Fruit fly (Drosophila melanogaster): ENCODE data around the gene GstD10.
A peak's percentile ranks its signal among the peaks of the same experiment; 100 is the strongest.

GstD10 gene

DNA sequence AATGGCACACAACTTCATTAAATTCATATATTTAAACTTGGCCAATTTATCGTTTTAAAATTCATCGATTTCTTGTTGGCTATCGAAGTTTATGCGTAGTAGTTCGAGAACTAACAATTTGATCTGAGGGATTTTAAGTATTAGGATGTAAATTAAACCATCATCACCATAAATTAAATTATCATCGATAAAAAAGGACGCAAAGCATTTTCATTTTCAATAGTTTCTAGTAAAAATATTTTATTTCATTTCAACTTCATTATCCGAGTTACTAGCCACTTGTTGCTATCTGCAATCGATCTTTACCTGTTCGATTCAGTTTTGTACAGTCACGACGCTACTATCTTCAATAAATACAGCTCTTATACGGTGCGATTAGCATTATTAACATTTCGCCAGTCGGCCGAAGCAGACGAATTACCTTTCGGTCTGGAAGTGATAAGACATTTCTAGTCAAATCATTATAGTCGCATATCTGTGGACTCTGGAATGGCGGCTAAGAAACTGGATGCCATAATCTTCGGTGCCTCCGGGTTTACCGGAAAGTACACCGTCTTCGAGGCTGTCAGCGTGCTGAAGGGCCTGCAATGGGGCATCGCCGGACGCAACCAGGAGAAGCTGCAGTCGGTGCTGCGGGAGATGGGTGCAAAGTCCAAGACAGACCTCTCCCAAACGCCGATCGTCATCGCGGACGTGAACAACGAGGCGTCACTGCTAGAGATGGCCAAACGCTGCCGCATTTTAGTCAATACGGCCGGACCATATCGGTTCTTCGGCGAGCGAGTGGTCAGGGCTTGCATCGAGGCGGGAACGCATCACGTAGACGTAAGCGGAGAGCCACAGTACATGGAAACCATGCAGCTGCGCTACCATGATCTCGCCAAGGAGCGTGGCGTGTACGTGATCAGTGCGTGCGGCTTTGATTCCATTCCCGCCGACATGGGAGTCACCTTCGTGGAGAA lies 41.0 kb upstream of the GstD10 start, which contains the start of gene CG5167:
CG5167 (plus strand) TSS at position 298 of the 962 bp plus-strand sequence.
- TF ChIP-seq Vsx2 (GFP tag; optimal IDR thresholded peaks at IDR 0.05; ENCODE audit: partially characterized antibody) (no peak), Mio (GFP tag; optimal IDR thresholded peaks at IDR 0.05) (no peak), psq (GFP tag; optimal IDR thresholded peaks at IDR 0.05) (peak; percentile 54), CG32264 (GFP tag; optimal IDR thresholded peaks at IDR 0.05) (no peak), brk (GFP tag; optimal IDR thresholded peaks at IDR 0.05) (no peak), dl (GFP tag; optimal IDR thresholded peaks at IDR 0.05; ENCODE audit: insufficient read depth in 1 of 2, partially characterized antibody in 2 of 2) (no peak), dsf (GFP tag; optimal IDR thresholded peaks at IDR 0.05; ENCODE audit: borderline replicate concordance) (no peak), ey (GFP tag; optimal IDR thresholded peaks at IDR 0.05) (peak; percentile 43), OdsH (GFP tag; optimal IDR thresholded peaks at IDR 0.05) (peak; percentile 53), Rel (GFP tag; optimal IDR thresholded peaks at IDR 0.05) (no peak), Rel (tag; optimal IDR thresholded peaks at IDR 0.05) (peak; percentile 5), HLH106 (tag; optimal IDR thresholded peaks at IDR 0.05) (peak; percentile 45), Myc (optimal IDR thresholded peaks at IDR 0.05) (no peak), woc (GFP tag; optimal IDR thresholded peaks at IDR 0.05) (peak; percentile 48), foxo (GFP tag; optimal IDR thresholded peaks at IDR 0.05) (peak in 1 of 2 experiments; percentile 67), CrebA (GFP tag; optimal IDR thresholded peaks at IDR 0.05; ENCODE audit: borderline replicate concordance) (no peak), br (GFP tag; optimal IDR thresholded peaks at IDR 0.05) (peak; percentile 52), rgr (GFP tag; optimal IDR thresholded peaks at IDR 0.05) (peak; percentile 69), Sp1 (GFP tag; optimal IDR thresholded peaks at IDR 0.05) (peak; percentile 58), N (GFP tag; optimal IDR thresholded peaks at IDR 0.05) (no peak), Hnf4 (GFP tag; optimal IDR thresholded peaks at IDR 0.05) (no peak), tai (GFP tag; optimal IDR thresholded peaks at IDR 0.05) (no peak), Abd-B (GFP tag; optimal IDR thresholded peaks at IDR 0.05) (no peak), pan (optimal IDR thresholded peaks at IDR 0.05) (no peak), h (GFP tag; optimal IDR thresholded peaks at IDR 0.05) (peak; percentile 58), Hr83 (GFP tag; optimal IDR thresholded peaks at IDR 0.05; ENCODE audit: poor library complexity, severe bottlenecking) (no peak), lola (GFP tag; optimal IDR thresholded peaks at IDR 0.05) (no peak), fru (GFP tag; optimal IDR thresholded peaks at IDR 0.05) (peak; percentile 82), dmrt93B (GFP tag; optimal IDR thresholded peaks at IDR 0.05) (no peak), sv (GFP tag; optimal IDR thresholded peaks at IDR 0.05) (no peak), CG9705 (GFP tag; optimal IDR thresholded peaks at IDR 0.05) (peak; percentile 14)

DNA sequence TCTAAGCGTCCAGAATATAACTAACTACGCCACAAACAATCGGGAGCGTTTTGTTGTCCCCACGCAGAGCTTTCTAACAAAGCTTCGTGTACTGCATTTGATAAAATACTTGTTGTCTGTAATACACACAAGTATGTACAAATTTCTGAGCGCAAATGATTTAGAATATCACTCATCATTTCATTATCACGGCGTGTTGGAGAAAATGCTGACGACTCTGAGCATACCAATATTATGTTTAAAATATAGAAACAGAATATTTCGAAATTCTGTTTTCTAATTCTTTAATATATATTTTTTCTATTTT lies 40.3 kb upstream of the GstD10 start, which contains the start of gene Cyp9f2:
Cyp9f2 (minus strand) TSS at position 101 of the 307 bp plus-strand sequence.
- no peak for TF ChIP-seq N (GFP tag; optimal IDR thresholded peaks at IDR 0.05)
- no peak for TF ChIP-seq sv (GFP tag; optimal IDR thresholded peaks at IDR 0.05)
- TF ChIP-seq Hr78 (GFP tag; optimal IDR thresholded peaks at IDR 0.05): no peak
- TF ChIP-seq Myc (optimal IDR thresholded peaks at IDR 0.05): no peak
- no peak for TF ChIP-seq OdsH (GFP tag; optimal IDR thresholded peaks at IDR 0.05)
- no peak for TF ChIP-seq psq (GFP tag; optimal IDR thresholded peaks at IDR 0.05)
- no peak for TF ChIP-seq CrebA (GFP tag; optimal IDR thresholded peaks at IDR 0.05; ENCODE audit: borderline replicate concordance)
- no peak for TF ChIP-seq CG32264 (GFP tag; optimal IDR thresholded peaks at IDR 0.05)
- no peak for TF ChIP-seq dsf (GFP tag; optimal IDR thresholded peaks at IDR 0.05; ENCODE audit: borderline replicate concordance)
- no peak for TF ChIP-seq br (GFP tag; optimal IDR thresholded peaks at IDR 0.05)
- no peak for TF ChIP-seq tai (GFP tag; optimal IDR thresholded peaks at IDR 0.05)
- no peak for TF ChIP-seq GATAd (GFP tag; optimal IDR thresholded peaks at IDR 0.05)
- no peak for TF ChIP-seq sage (GFP tag; optimal IDR thresholded peaks at IDR 0.05)
- TF ChIP-seq Hnf4 (GFP tag; optimal IDR thresholded peaks at IDR 0.05): no peak
- TF ChIP-seq Abd-B (GFP tag; optimal IDR thresholded peaks at IDR 0.05): no peak
- no peak for TF ChIP-seq HLH106 (tag; optimal IDR thresholded peaks at IDR 0.05)
- TF ChIP-seq ey (GFP tag; optimal IDR thresholded peaks at IDR 0.05): no peak
- no peak for TF ChIP-seq jim (GFP tag; optimal IDR thresholded peaks at IDR 0.05)
- TF ChIP-seq brk (GFP tag; optimal IDR thresholded peaks at IDR 0.05): no peak
- TF ChIP-seq dl (GFP tag; optimal IDR thresholded peaks at IDR 0.05; ENCODE audit: insufficient read depth in 1 of 2, partially characterized antibody in 2 of 2): no peak
